Worm (Caenorhabditis elegans): ENCODE results near the gene Y46G5A.18.

DNA sequence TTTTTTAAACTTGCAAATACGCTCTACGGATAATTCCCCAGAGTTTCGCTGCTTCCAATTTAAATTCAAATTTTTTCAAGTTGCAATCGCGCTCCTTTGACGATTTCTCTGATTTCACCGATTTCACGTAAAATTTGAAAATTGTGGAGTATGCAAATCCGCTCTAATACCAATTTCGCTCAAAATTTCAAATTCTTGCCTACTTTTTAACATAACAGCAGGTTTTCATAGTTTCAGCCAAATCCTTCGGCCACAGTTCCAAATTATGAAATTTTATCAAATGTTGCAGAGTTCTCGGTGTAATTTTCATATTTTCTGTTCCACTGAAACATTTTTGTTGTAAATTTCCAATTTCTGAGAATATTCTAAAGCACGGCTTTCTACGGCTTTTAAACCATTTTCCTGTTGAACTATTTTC is 17.2 kb downstream of the Y46G5A.18 start, which contains the start of gene alkb-7:
- TF ChIP-seq sma-3 (GFP tag; optimal IDR thresholded peaks at IDR 0.05) (no peak), ceh-16 (tag; optimal IDR thresholded peaks at IDR 0.05) (no peak), mab-5 (tag; optimal IDR thresholded peaks at IDR 0.05) (no peak), unc-62 (GFP tag; optimal IDR thresholded peaks at IDR 0.05) (no peak), nhr-6 (tag; optimal IDR thresholded peaks at IDR 0.05) (no peak)

Measured in whole organism, L2 larva.